Worm (Caenorhabditis elegans) whole organism, L1 larva: Measurements from ENCODE around the gene T19C9.8.
"Not testable (repeated sequence)": the region's sequence is repeated elsewhere in the genome, so short reads cannot be mapped to it uniquely, and the experiment has no call there.

ENCODE experiments used
- C16A3.4 ChIP-seq: fragments of 150-350 bp; optimal IDR thresholded peaks from 2 replicates; lab custom pipeline; 2014; ENCODE audit warnings: missing biosample characterization, missing genetic modification characterization
- C34B4.2 ChIP-seq: sonication (generic microtip); optimal IDR thresholded peaks from 2 replicates; lab custom pipeline; 2017; ENCODE audit warnings: mild to moderate bottlenecking, missing genetic modification characterization, missing compliant biosample characterization
- Y116A8C.19 ChIP-seq: sonication (generic microtip); optimal IDR thresholded peaks from 2 replicates; lab custom pipeline; 2016; ENCODE audit warnings: missing compliant biosample characterization, missing genetic modification characterization, borderline replicate concordance
- ama-1 ChIP-seq: fragments of 150-350 bp; optimal IDR thresholded peaks from 2 replicates; lab custom pipeline; 2014
- blmp-1 ChIP-seq: fragments of 150-350 bp; optimal IDR thresholded peaks from 2 replicates; lab custom pipeline; 2014; ENCODE audit warnings: missing biosample characterization, missing genetic modification characterization
- ceh-82 ChIP-seq, 3 experiments: fragments of 150-350 bp in 1 of 3; sonication (generic microtip) in 2 of 3; optimal IDR thresholded peaks; 2 replicates each; lab custom pipeline; 2014 to 2017; ENCODE audit warnings: missing biosample characterization in 3 of 3, missing genetic modification characterization in 3 of 3
- ceh-88 ChIP-seq: fragments of 200-800 bp; sonication (Bioruptor generic); IDR thresholded peaks from 2 replicates; pipeline ENCODE4 v1.3.6; 2022; ENCODE audit warnings: missing genetic modification characterization, missing compliant biosample characterization
- ces-1 ChIP-seq: fragments of 150-350 bp; optimal IDR thresholded peaks from 2 replicates; lab custom pipeline; 2014; ENCODE audit warnings: missing biosample characterization, missing genetic modification reagents, missing genetic modification characterization
- efl-1 ChIP-seq, 4 experiments: fragments of 150-350 bp; optimal IDR thresholded peaks in 3 of 4; peaks in 1 of 4; 1 replicate in 1 of 4; 2 replicates in 3 of 4; lab custom pipeline; 2014; ENCODE audit warnings: missing biosample characterization in 2 of 4, missing genetic modification characterization in 2 of 4, missing genetic modification reagents in 2 of 4
- efl-3 ChIP-seq: fragments of 200-800 bp; sonication (Bioruptor generic); optimal IDR thresholded peaks from 2 replicates; lab custom pipeline; 2018; ENCODE audit warnings: mild to moderate bottlenecking, missing genetic modification characterization, missing compliant biosample characterization
- elt-3 ChIP-seq, 6 experiments: fragments of 150-350 bp in 1 of 6; sonication (generic microtip); optimal IDR thresholded peaks; 2 replicates each; lab custom pipeline; 2017 to 2018; ENCODE audit warnings: missing biosample characterization in 6 of 6, missing genetic modification characterization in 6 of 6, inconsistent platforms in 1 of 6
- grh-1 ChIP-seq: fragments of 200-800 bp; sonication (Bioruptor generic); IDR thresholded peaks from 2 replicates; pipeline ENCODE4 v1.3.6; 2022; ENCODE audit warnings: missing genetic modification reagents, missing genetic modification characterization, missing compliant biosample characterization
- hlh-4 ChIP-seq: sonication (generic microtip); optimal IDR thresholded peaks from 2 replicates; lab custom pipeline; 2016; ENCODE audit warnings: mild to moderate bottlenecking, missing genetic modification characterization, missing compliant biosample characterization
- irx-1 ChIP-seq: sonication (generic microtip); optimal IDR thresholded peaks from 2 replicates; lab custom pipeline; 2016; ENCODE audit warnings: missing genetic modification characterization, missing compliant biosample characterization
- isw-1 ChIP-seq: fragments of 200-800 bp; sonication (Bioruptor generic); IDR thresholded peaks from 2 replicates; pipeline ENCODE4 v1.3.6; 2022; ENCODE audit warnings: missing genetic modification characterization, missing compliant biosample characterization
- jun-1 ChIP-seq: fragments of 150-350 bp; optimal IDR thresholded peaks from 2 replicates; lab custom pipeline; 2014; ENCODE audit warnings: missing biosample characterization, missing genetic modification reagents, missing genetic modification characterization
- lin-15B ChIP-seq: fragments of 150-350 bp; sonication (generic microtip); optimal IDR thresholded peaks from 3 replicates; lab custom pipeline; 2014; ENCODE audit warnings: missing biosample characterization, missing genetic modification characterization
- lin-35 ChIP-seq, 2 experiments: fragments of 150-350 bp; optimal IDR thresholded peaks; 2 replicates each; lab custom pipeline; 2014; ENCODE audit warnings: missing biosample characterization in 2 of 2, missing genetic modification characterization in 2 of 2, missing genetic modification reagents in 2 of 2
- lsy-2 ChIP-seq, 2 experiments: fragments of 150-350 bp; optimal IDR thresholded peaks; 2 replicates each; lab custom pipeline; 2014; ENCODE audit warnings: missing biosample characterization in 2 of 2, missing genetic modification characterization in 2 of 2
- mdl-1 ChIP-seq, 2 experiments: fragments of 150-350 bp; optimal IDR thresholded peaks; 2 replicates each; lab custom pipeline; 2014 to 2017; ENCODE audit warnings: missing biosample characterization in 2 of 2, missing genetic modification characterization in 2 of 2, inconsistent platforms in 1 of 2
- mef-2 ChIP-seq: fragments of 150-350 bp; optimal IDR thresholded peaks from 2 replicates; lab custom pipeline; 2014; ENCODE audit warnings: missing biosample characterization, missing genetic modification characterization
- nhr-11 ChIP-seq: fragments of 150-350 bp; optimal IDR thresholded peaks from 2 replicates; lab custom pipeline; 2014; ENCODE audit warnings: missing biosample characterization, missing genetic modification characterization
- nhr-19 ChIP-seq: fragments of 200-800 bp; sonication (Bioruptor generic); conservative IDR thresholded peaks from 2 replicates; pipeline ENCODE4 v1.3.6; 2022; ENCODE audit warnings: missing genetic modification characterization, missing compliant biosample characterization
- nhr-237 ChIP-seq: fragments of 150-350 bp; optimal IDR thresholded peaks from 2 replicates; lab custom pipeline; 2014; ENCODE audit warnings: missing biosample characterization, missing genetic modification characterization
- nhr-47 ChIP-seq: sonication (generic microtip); optimal IDR thresholded peaks from 2 replicates; lab custom pipeline; 2016; ENCODE audit warnings: mild to moderate bottlenecking, missing genetic modification characterization, moderate library complexity, missing compliant biosample characterization
- nhr-71 ChIP-seq: sonication (generic microtip); optimal IDR thresholded peaks from 2 replicates; lab custom pipeline; 2016; ENCODE audit warnings: mild to moderate bottlenecking, missing genetic modification characterization, moderate library complexity, missing compliant biosample characterization
- nhr-84 ChIP-seq: sonication (generic microtip); optimal IDR thresholded peaks from 2 replicates; lab custom pipeline; 2017; ENCODE audit warnings: missing biosample characterization, missing genetic modification characterization
- nhr-85 ChIP-seq: sonication (generic microtip); peaks from one replicate; lab custom pipeline; 2016; ENCODE audit warnings: missing genetic modification characterization, inconsistent platforms, missing compliant biosample characterization
- pag-3 ChIP-seq: sonication (generic microtip); optimal IDR thresholded peaks from 2 replicates; lab custom pipeline; 2017; ENCODE audit warnings: missing genetic modification characterization, mild to moderate bottlenecking, missing compliant biosample characterization, antibody characterized with exemption, borderline replicate concordance; ENCODE audit not compliant: insufficient read depth
- pqm-1 ChIP-seq: sonication (generic microtip); optimal IDR thresholded peaks from 3 replicates; lab custom pipeline; 2017; ENCODE audit warnings: missing biosample characterization, missing genetic modification characterization
- rnt-1 ChIP-seq: sonication (generic microtip); optimal IDR thresholded peaks from 2 replicates; lab custom pipeline; 2016; ENCODE audit warnings: mild to moderate bottlenecking, missing genetic modification characterization, moderate library complexity, missing compliant biosample characterization
- skn-1 ChIP-seq: fragments of 150-350 bp; optimal IDR thresholded peaks from 2 replicates; lab custom pipeline; 2014; ENCODE audit warnings: missing biosample characterization, missing genetic modification characterization
- snpc-4 ChIP-seq: fragments of 150-350 bp; optimal IDR thresholded peaks from 2 replicates; lab custom pipeline; 2014; ENCODE audit warnings: missing biosample characterization, missing genetic modification characterization
- sup-37 ChIP-seq: fragments of 200-800 bp; sonication (Bioruptor generic); optimal IDR thresholded peaks from 2 replicates; lab custom pipeline; 2018; ENCODE audit warnings: mild to moderate bottlenecking, missing genetic modification characterization, missing compliant biosample characterization
- swsn-7 ChIP-seq: sonication (generic microtip); optimal IDR thresholded peaks from 2 replicates; lab custom pipeline; 2016; ENCODE audit warnings: missing genetic modification characterization, missing compliant biosample characterization
- tbx-2 ChIP-seq: sonication (generic microtip); optimal IDR thresholded peaks from 2 replicates; lab custom pipeline; 2016; ENCODE audit warnings: missing genetic modification characterization, missing compliant biosample characterization
- unc-130 ChIP-seq: fragments of 150-350 bp; optimal IDR thresholded peaks from 2 replicates; lab custom pipeline; 2017; ENCODE audit warnings: missing biosample characterization, missing genetic modification characterization, inconsistent platforms
- vab-15 ChIP-seq: sonication (generic microtip); optimal IDR thresholded peaks from 2 replicates; lab custom pipeline; 2017; ENCODE audit warnings: missing genotype, mild to moderate bottlenecking, missing genetic modification characterization, missing compliant biosample characterization
- xbp-1 ChIP-seq: sonication (generic microtip); optimal IDR thresholded peaks from 2 replicates; lab custom pipeline; 2016; ENCODE audit warnings: missing genetic modification characterization, missing compliant biosample characterization
- ztf-11 ChIP-seq, 2 experiments: sonication (generic microtip); optimal IDR thresholded peaks; 2 replicates each; lab custom pipeline; 2016 to 2017; ENCODE audit warnings: missing genetic modification characterization in 2 of 2, missing biosample characterization in 1 of 2, missing compliant biosample characterization in 1 of 2

The T19C9.8 gene

ce11 chrV:17251364-17251961 lies 12.6 kb downstream of the T19C9.8 start, which contains the start of gene Y61B8A.6:
Gene Y61B8A.6 (plus strand): TSS chrV:17251911.
- TF ChIP-seq nhr-84 (tag; lab: Kevin White, UChicago): no peak
- TF ChIP-seq mdl-1 (tag; optimal IDR thresholded peaks at IDR 0.05; lab: Kevin White, UChicago): no peak
- no peak for TF ChIP-seq C16A3.4
- no peak for TF ChIP-seq sup-37 (GFP tag; lab: Kevin White, UChicago)
- TF ChIP-seq lin-35 (GFP tag; optimal IDR thresholded peaks at IDR 0.05; lab: Kevin White, UChicago): no peak

- not testable (repeated sequence) for TF ChIP-seq lin-15B; tbx-2 (tag; lab: Kevin White, UChicago); jun-1 (tag; lab: Kevin White, UChicago)
These were observed 16.1 kb downstream of the T19C9.8 start, which contains the start of gene srh-116 for ce11 chrV:17255028-17255427. Gene srh-116 (minus strand): TSS chrV:17255128.

DNA sequence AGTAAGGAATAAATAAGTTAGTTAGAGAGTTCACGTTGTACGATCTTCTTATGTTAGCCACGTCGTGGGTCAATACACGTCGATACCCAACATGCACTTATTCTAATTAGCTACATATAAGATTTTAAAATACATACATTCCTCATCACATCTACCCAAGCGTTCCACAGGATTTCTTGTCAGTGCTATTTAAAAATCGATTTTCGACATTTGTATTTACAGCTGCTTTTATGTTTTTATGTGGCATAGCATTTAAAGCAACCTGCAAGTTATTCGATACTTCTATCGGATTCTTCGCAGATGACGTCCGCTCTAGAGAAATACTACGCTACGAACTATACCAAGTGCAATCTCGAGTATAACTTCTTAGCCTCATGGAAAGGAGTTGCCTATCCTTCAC lies 16.6 kb downstream of the T19C9.8 start, which contains the start of gene srh-115:
Gene srh-115, plus strand, starts transcription at position 301 of the 400 bp plus-strand sequence.
- TF ChIP-seq xbp-1 (tag; lab: Kevin White, UChicago): no peak
- no peak for TF ChIP-seq pqm-1 (tag; lab: Kevin White, UChicago)
- no peak for TF ChIP-seq nhr-11 (tag; lab: Kevin White, UChicago)
- no peak for TF ChIP-seq lsy-2 (tag; optimal IDR thresholded peaks at IDR 0.05; lab: Kevin White, UChicago)
- no peak for TF ChIP-seq ceh-88
- no peak for TF ChIP-seq ces-1 (GFP tag; lab: Kevin White, UChicago)
- no peak for TF ChIP-seq efl-1 (optimal IDR thresholded peaks at IDR 0.05; lab: Kevin White, UChicago)
- no peak for TF ChIP-seq efl-1 (GFP tag; optimal IDR thresholded peaks at IDR 0.05 in 1 of 2; lab: Kevin White, UChicago)
- TF ChIP-seq nhr-84 (tag; lab: Kevin White, UChicago): no peak
- TF ChIP-seq rnt-1 (tag; lab: Kevin White, UChicago): no peak
- no peak for TF ChIP-seq nhr-71
- TF ChIP-seq snpc-4 (tag; lab: Kevin White, UChicago): no peak
- TF ChIP-seq efl-3 (GFP tag; lab: Kevin White, UChicago): no peak

DNA sequence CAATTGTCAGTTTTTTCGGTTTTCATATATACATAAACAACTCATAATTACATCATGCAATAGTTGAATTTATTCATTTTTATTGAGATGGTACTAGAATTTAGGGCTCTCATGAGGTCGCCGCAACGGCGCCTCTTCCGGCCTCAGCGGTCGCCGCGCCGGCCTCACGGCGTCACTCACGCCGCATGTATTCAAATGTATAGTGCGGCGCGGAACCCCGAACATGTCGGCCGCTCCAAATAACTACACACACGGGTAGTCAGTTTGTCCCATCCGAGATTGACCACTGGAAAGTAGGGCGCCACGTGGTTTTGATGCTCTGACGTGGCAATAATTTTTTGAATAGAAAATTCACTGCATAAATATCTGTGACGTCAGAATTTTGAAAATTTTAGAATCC lies 18.7 kb downstream of the T19C9.8 start:
- peak; percentile 11 for TF ChIP-seq nhr-85 (tag; lab: Kevin White, UChicago)
- TF ChIP-seq irx-1 (tag; lab: Kevin White, UChicago): no peak
- no peak for TF ChIP-seq nhr-47
- no peak for TF ChIP-seq nhr-11 (tag; lab: Kevin White, UChicago)
- TF ChIP-seq ceh-82 (tag; optimal IDR thresholded peaks at IDR 0.05; lab: Kevin White, UChicago): no peak

- TF ChIP-seq rnt-1 (tag; lab: Kevin White, UChicago) (no peak), swsn-7 (tag; lab: Kevin White, UChicago) (no peak), nhr-84 (tag; lab: Kevin White, UChicago) (no peak), irx-1 (tag; lab: Kevin White, UChicago) (no peak), ama-1 (lab: Kevin White, UChicago) (no peak), pag-3 (tag; lab: Kevin White, UChicago) (no peak)
- TF ChIP-seq, all 84 proteins: peak for 0
These were observed 19.3 kb downstream of the T19C9.8 start for ce11 chrV:17258244-17258643.

DNA sequence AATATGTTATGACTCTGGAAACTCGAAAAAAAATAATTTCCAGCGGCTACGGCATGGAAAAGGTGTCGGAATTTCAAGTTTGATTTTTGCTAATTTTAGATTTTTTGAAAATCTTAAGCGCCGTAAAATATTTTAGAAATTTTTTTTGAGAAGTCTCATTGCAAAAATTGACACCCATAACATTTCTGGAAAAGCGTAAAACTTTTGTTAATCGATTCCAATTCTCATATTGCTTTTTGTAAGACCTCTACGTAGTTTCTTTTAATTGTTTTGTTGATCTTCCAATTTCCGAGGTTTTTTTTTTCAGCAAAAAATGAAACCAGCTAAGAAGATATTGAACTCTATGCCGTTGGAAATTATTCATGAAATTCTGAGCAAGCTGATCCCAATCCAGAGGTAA lies 20.0 kb downstream of the T19C9.8 start, which contains the start of gene fbxa-85:
Gene fbxa-85, plus strand, starts transcription at position 301 of the 400 bp plus-strand sequence.
- TF ChIP-seq blmp-1 (tag; lab: Kevin White, UChicago) (no peak), ama-1 (lab: Kevin White, UChicago) (no peak), ceh-82 (tag; optimal IDR thresholded peaks at IDR 0.05; lab: Kevin White, UChicago) (no peak), nhr-19 (GFP tag; lab: Robert Waterston, UW) (no peak), hlh-4 (tag; lab: Kevin White, UChicago) (no peak), vab-15 (tag; lab: Kevin White, UChicago) (no peak), Y116A8C.19 (tag; lab: Kevin White, UChicago) (no peak), unc-130 (tag; lab: Kevin White, UChicago) (no peak), C34B4.2 (tag; lab: Kevin White, UChicago) (no peak), isw-1 (GFP tag; lab: Robert Waterston, UW) (no peak), grh-1 (GFP tag; lab: Robert Waterston, UW) (no peak), skn-1 (tag; lab: Kevin White, UChicago) (no peak), elt-3 (tag; optimal IDR thresholded peaks at IDR 0.05; lab: Kevin White, UChicago) (no peak), ztf-11 (tag; optimal IDR thresholded peaks at IDR 0.05; lab: Kevin White, UChicago) (no peak), lsy-2 (tag; optimal IDR thresholded peaks at IDR 0.05; lab: Kevin White, UChicago) (no peak), nhr-237 (tag; lab: Kevin White, UChicago) (no peak), mef-2 (tag; lab: Kevin White, UChicago) (no peak)
